Worm (Caenorhabditis elegans): ENCODE measurements around the gene C03A3.9.
A peak's percentile ranks its signal among the peaks of the same experiment; 100 is the strongest.

Gene C03A3.9

ce11 chrX:11287617-11288016 is 20.8 kb downstream of the C03A3.9 start, which contains the start of gene F38B2.4:
F38B2.4 (minus strand) TSS chrX:11287717.
- TF ChIP-seq bed-1 (GFP tag; IDR thresholded peaks at IDR 0.05) (no peak), F22D6.2 (tag; optimal IDR thresholded peaks at IDR 0.05) (no peak), hsf-1 (GFP tag; IDR thresholded peaks at IDR 0.05) (no peak), sptf-2 (GFP tag; optimal IDR thresholded peaks at IDR 0.05) (no peak), repo-1 (tag; optimal IDR thresholded peaks at IDR 0.05) (no peak), K12H6.12 (tag; optimal IDR thresholded peaks at IDR 0.05) (no peak), nhr-179 (tag; optimal IDR thresholded peaks at IDR 0.05) (no peak), Y53F4B.3 (GFP tag; IDR thresholded peaks at IDR 0.05) (no peak), F49E8.2 (tag; optimal IDR thresholded peaks at IDR 0.05; ENCODE audit: insufficient read depth) (no peak), nfya-1 (tag; optimal IDR thresholded peaks at IDR 0.05; ENCODE audit: borderline replicate concordance, insufficient read depth) (no peak), madf-8 (GFP tag; conservative IDR thresholded peaks at IDR 0.05) (no peak), snpc-4 (GFP tag; optimal IDR thresholded peaks at IDR 0.05) (no peak), snpc-4 (tag; optimal IDR thresholded peaks at IDR 0.05) (no peak)

DNA sequence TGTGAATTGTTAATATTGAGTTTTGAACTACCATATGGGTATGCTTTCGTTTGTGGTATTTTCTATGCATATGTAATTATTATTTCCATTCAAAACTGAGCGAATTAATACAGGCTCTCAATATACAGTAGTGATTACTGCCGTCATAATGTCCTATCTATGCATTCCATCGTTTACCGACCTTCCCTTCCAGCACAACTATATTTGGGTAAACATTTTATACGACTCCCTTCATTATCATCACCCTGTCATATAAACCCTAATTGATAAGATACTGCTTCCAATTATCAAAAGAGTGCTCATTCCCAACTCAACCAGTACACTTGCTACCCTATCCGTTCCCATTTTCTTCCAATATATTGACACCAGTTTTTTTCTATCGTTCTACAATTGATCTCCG is 23.1 kb downstream of the C03A3.9 start:
- no peak for TF ChIP-seq Y53G8AR.9 (GFP tag; conservative IDR thresholded peaks at IDR 0.05)

- TF ChIP-seq let-607 (tag; optimal IDR thresholded peaks at IDR 0.05), result no peak
- no peak for TF ChIP-seq lsl-1 (GFP tag; optimal IDR thresholded peaks at IDR 0.05)
- TF ChIP-seq ztf-6 (GFP tag; IDR thresholded peaks at IDR 0.05), result no peak
- no peak for TF ChIP-seq F23B12.7 (tag; optimal IDR thresholded peaks at IDR 0.05; ENCODE audit: insufficient read depth)
- TF ChIP-seq unc-62 (GFP tag; optimal IDR thresholded peaks at IDR 0.05), result no peak
- TF ChIP-seq gei-17 (GFP tag; optimal IDR thresholded peaks at IDR 0.05), result no peak
- TF ChIP-seq T07F8.4 (tag; optimal IDR thresholded peaks at IDR 0.05), result no peak
- TF ChIP-seq lag-1 (GFP tag; IDR thresholded peaks at IDR 0.05), result no peak
- no peak for TF ChIP-seq hlh-26 (GFP tag; conservative IDR thresholded peaks at IDR 0.05)
- TF ChIP-seq sdz-38 (tag; optimal IDR thresholded peaks at IDR 0.05), result no peak
- TF ChIP-seq tbp1 (GFP tag; optimal IDR thresholded peaks at IDR 0.05), result no peak
- no peak for TF ChIP-seq akir-1 (GFP tag; optimal IDR thresholded peaks at IDR 0.05)
Measured at ce11 chrX:11290528-11290927, 23.7 kb downstream of the C03A3.9 start.

ce11 chrX:11296683-11297365 is 30.0 kb downstream of the C03A3.9 start, which contains the start of gene inx-2:
inx-2 (minus strand) TSS chrX:11296733.
- TF ChIP-seq nfyb-1 (GFP tag; IDR thresholded peaks at IDR 0.05) (no peak), hlh-26 (GFP tag; conservative IDR thresholded peaks at IDR 0.05) (no peak), F37B4.10 (GFP tag; IDR thresholded peaks at IDR 0.05) (0 out of 2 replicates have a peak, but pooled peaks have one; percentile 28), sdz-38 (tag; optimal IDR thresholded peaks at IDR 0.05) (no peak), aptf-2 (GFP tag; conservative IDR thresholded peaks at IDR 0.05) (no peak), ZK185.1 (tag; optimal IDR thresholded peaks at IDR 0.05; ENCODE audit: poor library complexity, severe bottlenecking) (no peak), K11D2.4 (GFP tag; IDR thresholded peaks at IDR 0.05) (0 out of 2 replicates have a peak, but pooled peaks have one; percentile 15), lir-1 (GFP tag; conservative IDR thresholded peaks at IDR 0.05) (no peak), hmg-1.2 (GFP tag; IDR thresholded peaks at IDR 0.05) (peak; percentile 21; the same call in 1 of the 2 replicates), lag-1 (GFP tag; IDR thresholded peaks at IDR 0.05) (no peak), madf-8 (GFP tag; conservative IDR thresholded peaks at IDR 0.05) (no peak), nhr-27 (tag; optimal IDR thresholded peaks at IDR 0.05) (no peak), ccch-3 (GFP tag; optimal IDR thresholded peaks at IDR 0.05) (no peak), rpc-1 (optimal IDR thresholded peaks at IDR 0.05) (no peak), rpc-1 (tag; optimal IDR thresholded peaks at IDR 0.05) (no peak), repo-1 (tag; optimal IDR thresholded peaks at IDR 0.05) (no peak), bed-2 (GFP tag; IDR thresholded peaks at IDR 0.05) (no peak), snpc-1.3 (tag; optimal IDR thresholded peaks at IDR 0.05; ENCODE audit: insufficient read depth) (no peak), T07F8.4 (tag; optimal IDR thresholded peaks at IDR 0.05) (no peak), madf-3 (GFP tag; IDR thresholded peaks at IDR 0.05) (0 out of 2 replicates have a peak, but pooled peaks have one; percentile 24), pha-4 (tag; optimal IDR thresholded peaks at IDR 0.05) (no peak), tbp1 (GFP tag; optimal IDR thresholded peaks at IDR 0.05) (no peak), Y79H2A.3 (GFP tag; conservative IDR thresholded peaks at IDR 0.05) (no peak)
